Worm (Caenorhabditis elegans): ENCODE measurements around the gene F40G12.6.

DNA sequence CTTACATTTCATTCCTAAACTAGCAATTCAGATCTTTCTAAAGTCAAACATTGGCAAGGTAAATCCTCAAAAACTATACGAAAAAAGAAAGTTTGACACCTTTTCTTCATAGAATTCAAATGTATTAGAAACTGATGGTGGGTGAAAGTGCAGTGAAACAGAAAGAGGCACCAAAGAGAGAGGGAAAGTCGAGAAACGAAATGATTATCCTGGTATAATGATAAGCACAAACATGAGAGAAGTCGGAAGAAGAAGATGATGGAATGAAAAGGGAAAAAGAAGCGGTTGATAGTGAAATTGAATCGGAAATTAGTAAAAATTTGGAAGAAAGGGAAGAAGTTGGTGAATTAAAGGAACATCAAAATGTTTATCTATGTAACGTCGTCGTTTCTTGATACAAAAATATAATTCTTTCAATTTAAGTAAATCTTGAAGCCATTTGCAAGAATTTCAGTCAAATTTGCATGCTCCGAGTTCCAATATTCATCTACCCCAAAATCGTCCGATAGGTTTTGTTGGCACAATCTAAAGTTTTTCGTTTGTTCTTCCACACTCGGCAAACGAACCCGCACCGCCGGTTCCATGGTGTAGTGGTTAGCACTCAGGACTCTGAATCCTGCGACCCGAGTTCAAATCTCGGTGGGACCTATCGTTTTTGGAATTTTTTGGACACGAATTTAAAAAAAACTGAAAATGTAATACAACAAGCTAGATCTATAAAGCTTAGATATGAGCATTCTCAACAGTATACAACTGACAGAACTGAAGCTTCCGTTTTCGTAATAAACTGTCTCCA is 41.9 kb downstream of the F40G12.6 start:
- TF ChIP-seq scrt-1 (GFP tag; IDR thresholded peaks at IDR 0.05) = no peak
- no peak for TF ChIP-seq ama-1 (optimal IDR thresholded peaks at IDR 0.05)
- TF ChIP-seq pes-1 (GFP tag; IDR thresholded peaks at IDR 0.05) = no peak
- TF ChIP-seq ets-7 (tag; optimal IDR thresholded peaks at IDR 0.05) = no peak
- TF ChIP-seq hmg-4 (GFP tag; optimal IDR thresholded peaks at IDR 0.05) = no peak
- no peak for TF ChIP-seq B0310.2 (tag; optimal IDR thresholded peaks at IDR 0.05)
- TF ChIP-seq aly-1 (tag; optimal IDR thresholded peaks at IDR 0.05) = no peak
- TF ChIP-seq ceh-36 (tag; optimal IDR thresholded peaks at IDR 0.05) = no peak
- no peak for TF ChIP-seq sea-1 (GFP tag; conservative IDR thresholded peaks at IDR 0.05)
- no peak for TF ChIP-seq flt-1 (GFP tag; IDR thresholded peaks at IDR 0.05)
- TF ChIP-seq hnd-1 (tag; optimal IDR thresholded peaks at IDR 0.05) = no peak
- no peak for TF ChIP-seq tra-4 (tag; optimal IDR thresholded peaks at IDR 0.05)
- TF ChIP-seq hmbx-1 (tag; optimal IDR thresholded peaks at IDR 0.05) = no peak
- no peak for TF ChIP-seq tbx-37 (GFP tag; conservative IDR thresholded peaks at IDR 0.05)
